Worm (Caenorhabditis elegans) whole organism, young adult: Measurements from ENCODE around the gene C27F2.9.

Source experiments
- D2030.7 ChIP-seq: fragments of 200-800 bp; sonication (Bioruptor generic); IDR thresholded peaks from 2 replicates; pipeline ENCODE4 v1.3.6; 2022; ENCODE audit warnings: missing genetic modification reagents, missing genetic modification characterization, missing compliant biosample characterization
- F39B2.1 ChIP-seq: fragments of 200-800 bp; sonication (Bioruptor generic); IDR thresholded peaks from 2 replicates; pipeline ENCODE4 v1.3.6; 2022; ENCODE audit warnings: missing genetic modification reagents, missing genetic modification characterization, missing compliant biosample characterization
- T07F8.4 ChIP-seq: sonication (generic microtip); optimal IDR thresholded peaks from 2 replicates; lab custom pipeline; 2016; ENCODE audit warnings: mild to moderate bottlenecking, missing genetic modification characterization, moderate library complexity, missing compliant biosample characterization
- bed-1 ChIP-seq: fragments of 200-800 bp; sonication (Bioruptor generic); IDR thresholded peaks from 2 replicates; pipeline ENCODE4 v1.3.6; 2022; ENCODE audit warnings: missing genetic modification reagents, missing genetic modification characterization, missing compliant biosample characterization
- ccch-3 ChIP-seq: fragments of 200-800 bp; sonication (Bioruptor generic); optimal IDR thresholded peaks from 2 replicates; lab custom pipeline; 2018; ENCODE audit warnings: mild to moderate bottlenecking, missing genetic modification characterization, missing compliant biosample characterization
- ceh-27 ChIP-seq: fragments of 200-800 bp; sonication (Bioruptor generic); optimal IDR thresholded peaks from 2 replicates; lab custom pipeline; 2018; ENCODE audit warnings: mild to moderate bottlenecking, missing genetic modification characterization, moderate library complexity, missing compliant biosample characterization
- chd-7 ChIP-seq: sonication (generic microtip); optimal IDR thresholded peaks from 2 replicates; lab custom pipeline; 2016; ENCODE audit warnings: mild to moderate bottlenecking, missing genetic modification characterization, moderate library complexity, missing compliant biosample characterization
- dpl-1 ChIP-seq: fragments of 150-350 bp; optimal IDR thresholded peaks from 2 replicates; lab custom pipeline; 2014; ENCODE audit warnings: missing biosample characterization, missing genetic modification reagents, missing genetic modification characterization
- nfya-1 ChIP-seq: sonication (generic microtip); optimal IDR thresholded peaks from 2 replicates; lab custom pipeline; 2017; ENCODE audit warnings: antibody characterized with exemption, missing compliant biosample characterization, missing genetic modification characterization, borderline replicate concordance; ENCODE audit not compliant: insufficient read depth
- nhr-179 ChIP-seq: sonication (generic microtip); optimal IDR thresholded peaks from 2 replicates; lab custom pipeline; 2016; ENCODE audit warnings: mild to moderate bottlenecking, missing genetic modification characterization, missing compliant biosample characterization
- unc-62 ChIP-seq: fragments of 150-350 bp; optimal IDR thresholded peaks from 2 replicates; lab custom pipeline; 2014; ENCODE audit warnings: missing biosample characterization, missing genetic modification reagents, missing genetic modification characterization

- no peak for TF ChIP-seq unc-62 (GFP tag; lab: Kevin White, UChicago)
- TF ChIP-seq dpl-1: no peak
- no peak for TF ChIP-seq D2030.7 (GFP tag; lab: Robert Waterston, UW)
- no peak for TF ChIP-seq nfya-1 (tag; lab: Kevin White, UChicago)
- no peak for TF ChIP-seq F39B2.1 (GFP tag; lab: Robert Waterston, UW)
- no peak for TF ChIP-seq nhr-179 (tag; lab: Kevin White, UChicago)
- peak; percentile 56 for TF ChIP-seq chd-7 (tag; lab: Kevin White, UChicago)
- TF ChIP-seq ccch-3 (GFP tag; lab: Kevin White, UChicago): no peak
- no peak for TF ChIP-seq ceh-27 (GFP tag; lab: Kevin White, UChicago)
- TF ChIP-seq T07F8.4 (tag; lab: Kevin White, UChicago): no peak
- no peak for TF ChIP-seq bed-1 (GFP tag; lab: Robert Waterston, UW)
These were observed 15.5 kb downstream of the C27F2.9 start for ce11 chrIII:4947352-4947751.
